Worm (Caenorhabditis elegans) whole organism, mixed stage, embryonic: ENCODE measurements around the gene bus-8A.

ENCODE experiments used
- M03D4.4 ChIP-seq: sonication (generic microtip); optimal IDR thresholded peaks from 2 replicates; lab custom pipeline; 2017; ENCODE audit warnings: mild to moderate bottlenecking, missing genetic modification characterization, missing compliant biosample characterization
- bed-3 ChIP-seq: fragments of 200-800 bp; sonication (Bioruptor generic); optimal IDR thresholded peaks from 3 replicates; lab custom pipeline; 2018; ENCODE audit warnings: mild to moderate bottlenecking, missing genetic modification characterization, moderate library complexity, missing compliant biosample characterization
- blmp-1 ChIP-seq: fragments of 150-350 bp; optimal IDR thresholded peaks from 2 replicates; lab custom pipeline; 2014; ENCODE audit warnings: missing biosample characterization, missing genetic modification characterization
- ceh-39 ChIP-seq: fragments of 150-350 bp; optimal IDR thresholded peaks from 2 replicates; lab custom pipeline; 2014; ENCODE audit warnings: missing biosample characterization, missing genetic modification characterization
- ceh-43 ChIP-seq: fragments of 200-800 bp; sonication (Bioruptor generic); optimal IDR thresholded peaks from 2 replicates; lab custom pipeline; 2018; ENCODE audit warnings: mild to moderate bottlenecking, missing genetic modification characterization, moderate library complexity, missing compliant biosample characterization
- ceh-83 ChIP-seq: fragments of 200-800 bp; sonication (Bioruptor generic); optimal IDR thresholded peaks from 2 replicates; lab custom pipeline; 2018; ENCODE audit warnings: mild to moderate bottlenecking, missing genetic modification characterization, missing compliant biosample characterization
- ces-1 ChIP-seq: fragments of 150-350 bp; optimal IDR thresholded peaks from 2 replicates; lab custom pipeline; 2014; ENCODE audit warnings: missing biosample characterization, missing genetic modification reagents, missing genetic modification characterization
- cnd-1 ChIP-seq: fragments of 200-800 bp; sonication (Bioruptor generic); optimal IDR thresholded peaks from 2 replicates; lab custom pipeline; 2018; ENCODE audit warnings: mild to moderate bottlenecking, missing genetic modification characterization, missing compliant biosample characterization
- drap-1 ChIP-seq: fragments of 200-800 bp; sonication (Bioruptor generic); optimal IDR thresholded peaks from 3 replicates; lab custom pipeline; 2018; ENCODE audit warnings: mild to moderate bottlenecking, missing genetic modification characterization, missing compliant biosample characterization
- elt-1 ChIP-seq: sonication (generic microtip); optimal IDR thresholded peaks from 2 replicates; lab custom pipeline; 2017; ENCODE audit warnings: missing genetic modification characterization, mild to moderate bottlenecking, missing compliant biosample characterization, antibody characterized with exemption, moderate library complexity, borderline replicate concordance; ENCODE audit not compliant: insufficient read depth
- elt-3 ChIP-seq: fragments of 150-350 bp; optimal IDR thresholded peaks from 2 replicates; lab custom pipeline; 2014; ENCODE audit warnings: missing biosample characterization, missing genetic modification characterization
- flh-1 ChIP-seq: fragments of 200-800 bp; sonication (Bioruptor generic); optimal IDR thresholded peaks from 2 replicates; lab custom pipeline; 2018; ENCODE audit warnings: mild to moderate bottlenecking, missing genetic modification characterization, moderate library complexity, missing compliant biosample characterization
- ham-2 ChIP-seq: fragments of 200-800 bp; sonication (Bioruptor generic); optimal IDR thresholded peaks from 2 replicates; lab custom pipeline; 2018; ENCODE audit warnings: mild to moderate bottlenecking, missing genetic modification characterization, missing compliant biosample characterization
- hlh-1 ChIP-seq: fragments of 150-350 bp; optimal IDR thresholded peaks from 2 replicates; lab custom pipeline; 2014; ENCODE audit warnings: missing biosample characterization, missing genetic modification reagents, missing genetic modification characterization
- lin-13 ChIP-seq: fragments of 150-350 bp; optimal IDR thresholded peaks from 2 replicates; lab custom pipeline; 2014; ENCODE audit warnings: missing biosample characterization, missing genetic modification characterization
- lin-32 ChIP-seq: fragments of 200-800 bp; sonication (Bioruptor generic); optimal IDR thresholded peaks from 2 replicates; lab custom pipeline; 2018; ENCODE audit warnings: mild to moderate bottlenecking, missing genetic modification characterization, missing compliant biosample characterization
- lsy-2 ChIP-seq: fragments of 150-350 bp; optimal IDR thresholded peaks from 2 replicates; lab custom pipeline; 2014; ENCODE audit warnings: missing biosample characterization, missing genetic modification characterization
- mab-5 ChIP-seq: fragments of 150-350 bp; optimal IDR thresholded peaks from 2 replicates; lab custom pipeline; 2014; ENCODE audit warnings: missing biosample characterization, missing genetic modification characterization
- mep-1 ChIP-seq: fragments of 150-350 bp; optimal IDR thresholded peaks from 2 replicates; lab custom pipeline; 2017; ENCODE audit warnings: missing biosample characterization, missing genetic modification reagents, missing genetic modification characterization, inconsistent platforms
- mls-2 ChIP-seq: sonication (generic microtip); optimal IDR thresholded peaks from 2 replicates; lab custom pipeline; 2016; ENCODE audit warnings: mild to moderate bottlenecking, missing genetic modification characterization, moderate library complexity, missing compliant biosample characterization
- nhr-12 ChIP-seq: fragments of 150-350 bp; optimal IDR thresholded peaks from 2 replicates; lab custom pipeline; 2014; ENCODE audit warnings: missing biosample characterization, missing genetic modification characterization
- nhr-2 ChIP-seq: fragments of 150-350 bp; optimal IDR thresholded peaks from 2 replicates; lab custom pipeline; 2014; ENCODE audit warnings: missing biosample characterization, missing genetic modification characterization
- nhr-237 ChIP-seq: fragments of 150-350 bp; optimal IDR thresholded peaks from 2 replicates; lab custom pipeline; 2014; ENCODE audit warnings: missing biosample characterization, missing genetic modification characterization
- nhr-28 ChIP-seq: fragments of 150-350 bp; optimal IDR thresholded peaks from 2 replicates; lab custom pipeline; 2014; ENCODE audit warnings: missing biosample characterization, missing genetic modification characterization
- nhr-76 ChIP-seq: sonication (generic microtip); optimal IDR thresholded peaks from 2 replicates; lab custom pipeline; 2017; ENCODE audit warnings: missing biosample characterization, missing genetic modification characterization
- pha-4 ChIP-seq: fragments of 150-350 bp; optimal IDR thresholded peaks from 2 replicates; lab custom pipeline; 2018; ENCODE audit warnings: missing biosample characterization, missing genetic modification reagents, missing genetic modification characterization
- sem-2 ChIP-seq: fragments of 200-800 bp; sonication (Bioruptor generic); optimal IDR thresholded peaks from 2 replicates; lab custom pipeline; 2018; ENCODE audit warnings: mild to moderate bottlenecking, missing genetic modification characterization, missing compliant biosample characterization
- snpc-4 ChIP-seq: fragments of 150-350 bp; optimal IDR thresholded peaks from 2 replicates; lab custom pipeline; 2014; ENCODE audit warnings: missing biosample characterization, missing genetic modification characterization
- sptf-1 ChIP-seq: sonication (generic microtip); optimal IDR thresholded peaks from 2 replicates; lab custom pipeline; 2017; ENCODE audit warnings: mild to moderate bottlenecking, missing genetic modification characterization, moderate library complexity, missing compliant biosample characterization
- tbx-8 ChIP-seq: fragments of 200-800 bp; sonication (Bioruptor generic); optimal IDR thresholded peaks from 2 replicates; lab custom pipeline; 2018; ENCODE audit warnings: mild to moderate bottlenecking, missing genetic modification characterization, moderate library complexity, missing compliant biosample characterization
- unc-62 ChIP-seq: fragments of 150-350 bp; optimal IDR thresholded peaks from 2 replicates; lab custom pipeline; 2014; ENCODE audit warnings: missing biosample characterization, missing genetic modification reagents, missing genetic modification characterization
- zip-8 ChIP-seq: fragments of 150-350 bp; optimal IDR thresholded peaks from 2 replicates; lab custom pipeline; 2014; ENCODE audit warnings: missing biosample characterization, missing genetic modification characterization
- ztf-11 ChIP-seq: fragments of 150-350 bp; optimal IDR thresholded peaks from 2 replicates; lab custom pipeline; 2014; ENCODE audit warnings: missing biosample characterization, missing genetic modification characterization

bus-8A gene

ce11 chrX:5476357-5476756 lies 16.4 kb upstream of the bus-8A start:
- TF ChIP-seq sptf-1 (tag; lab: Kevin White, UChicago) (no peak), ceh-83 (GFP tag; lab: Kevin White, UChicago) (no peak), mab-5 (tag; lab: Kevin White, UChicago) (no peak), lsy-2 (tag; lab: Kevin White, UChicago) (no peak), blmp-1 (tag; lab: Kevin White, UChicago) (no peak), nhr-2 (tag; lab: Kevin White, UChicago) (no peak), ces-1 (GFP tag; lab: Kevin White, UChicago) (no peak), sem-2 (GFP tag; lab: Kevin White, UChicago) (no peak), mls-2 (no peak), mep-1 (tag; lab: Kevin White, UChicago) (no peak), lin-32 (GFP tag; lab: Kevin White, UChicago) (no peak), bed-3 (GFP tag; lab: Kevin White, UChicago) (no peak), cnd-1 (tag; lab: Kevin White, UChicago) (no peak), unc-62 (GFP tag; lab: Kevin White, UChicago) (no peak)

- TF ChIP-seq ham-2 (no peak), cnd-1 (tag; lab: Kevin White, UChicago) (no peak), zip-8 (tag; lab: Kevin White, UChicago) (no peak), nhr-76 (tag; lab: Kevin White, UChicago) (no peak), ceh-83 (GFP tag; lab: Kevin White, UChicago) (no peak), snpc-4 (tag; lab: Kevin White, UChicago) (no peak), blmp-1 (tag; lab: Kevin White, UChicago) (no peak), pha-4 (tag; lab: Kevin White, UChicago) (no peak), hlh-1 (tag; lab: Kevin White, UChicago) (no peak), sptf-1 (tag; lab: Kevin White, UChicago) (no peak), nhr-12 (no peak), elt-3 (tag; lab: Kevin White, UChicago) (no peak), nhr-2 (tag; lab: Kevin White, UChicago) (no peak)
Observed at ce11 chrX:5477597-5477996, 15.1 kb upstream of the bus-8A start.

ce11 chrX:5478875-5479274 lies 13.8 kb upstream of the bus-8A start:
- TF ChIP-seq mls-2 (no peak), elt-1 (tag; lab: Kevin White, UChicago) (peak; percentile 39), snpc-4 (tag; lab: Kevin White, UChicago) (no peak)

ce11 chrX:5479300-5479811 lies 13.4 kb upstream of the bus-8A start, which contains the start of gene dlg-1:
Gene dlg-1 (plus strand): TSS chrX:5479700.
- TF ChIP-seq ham-2 (no peak), lsy-2 (tag; lab: Kevin White, UChicago) (no peak), pha-4 (tag; lab: Kevin White, UChicago) (peak; percentile 9)

- peak; percentile 7 for TF ChIP-seq nhr-2 (tag; lab: Kevin White, UChicago)
- no peak for TF ChIP-seq nhr-12
- no peak for TF ChIP-seq ceh-43 (GFP tag; lab: Kevin White, UChicago)
- TF ChIP-seq sptf-1 (tag; lab: Kevin White, UChicago): no peak
- peak; percentile 29 for TF ChIP-seq pha-4 (tag; lab: Kevin White, UChicago)
- peak; percentile 3 for TF ChIP-seq ztf-11 (tag; lab: Kevin White, UChicago)
- TF ChIP-seq zip-8 (tag; lab: Kevin White, UChicago): no peak
- TF ChIP-seq ceh-39 (tag; lab: Kevin White, UChicago): no peak
- TF ChIP-seq drap-1 (GFP tag; lab: Kevin White, UChicago): no peak
- TF ChIP-seq mls-2: peak; percentile 33
- no peak for TF ChIP-seq lin-32 (GFP tag; lab: Kevin White, UChicago)
- no peak for TF ChIP-seq nhr-76 (tag; lab: Kevin White, UChicago)
- no peak for TF ChIP-seq lin-13 (tag; lab: Kevin White, UChicago)
- TF ChIP-seq blmp-1 (tag; lab: Kevin White, UChicago): peak; percentile 72
- no peak for TF ChIP-seq nhr-28 (tag; lab: Kevin White, UChicago)
- TF ChIP-seq elt-1 (tag; lab: Kevin White, UChicago): no peak
- TF ChIP-seq ham-2: peak; percentile 1
- no peak for TF ChIP-seq lsy-2 (tag; lab: Kevin White, UChicago)
- TF ChIP-seq hlh-1 (tag; lab: Kevin White, UChicago): no peak
- peak; percentile 7 for TF ChIP-seq nhr-237 (tag; lab: Kevin White, UChicago)
- TF ChIP-seq flh-1 (GFP tag; lab: Kevin White, UChicago): no peak
- TF ChIP-seq mep-1 (tag; lab: Kevin White, UChicago): peak; percentile 11
- no peak for TF ChIP-seq tbx-8 (GFP tag; lab: Kevin White, UChicago)
- TF ChIP-seq M03D4.4 (tag; lab: Kevin White, UChicago): no peak
- TF ChIP-seq snpc-4 (tag; lab: Kevin White, UChicago): no peak
- TF ChIP-seq cnd-1 (tag; lab: Kevin White, UChicago): no peak
- no peak for TF ChIP-seq sem-2 (GFP tag; lab: Kevin White, UChicago)
Observed at ce11 chrX:5479876-5480580, 12.7 kb upstream of the bus-8A start.
